Fruit fly (Drosophila melanogaster) ovary, adult (tissue): Measurements from ENCODE around the gene RfC4.
A peak's percentile ranks its signal among the peaks of the same experiment; 100 is the strongest.

Experiments used
- CG17801 ChIP-seq: fragments of 200-800 bp; optimal IDR thresholded peaks from 2 replicates; lab custom pipeline; 2019; ENCODE audit warnings: missing biosample characterization, mild to moderate bottlenecking, missing genetic modification characterization, moderate library complexity; ENCODE audit not compliant: partially characterized antibody

The RfC4 gene

DNA sequence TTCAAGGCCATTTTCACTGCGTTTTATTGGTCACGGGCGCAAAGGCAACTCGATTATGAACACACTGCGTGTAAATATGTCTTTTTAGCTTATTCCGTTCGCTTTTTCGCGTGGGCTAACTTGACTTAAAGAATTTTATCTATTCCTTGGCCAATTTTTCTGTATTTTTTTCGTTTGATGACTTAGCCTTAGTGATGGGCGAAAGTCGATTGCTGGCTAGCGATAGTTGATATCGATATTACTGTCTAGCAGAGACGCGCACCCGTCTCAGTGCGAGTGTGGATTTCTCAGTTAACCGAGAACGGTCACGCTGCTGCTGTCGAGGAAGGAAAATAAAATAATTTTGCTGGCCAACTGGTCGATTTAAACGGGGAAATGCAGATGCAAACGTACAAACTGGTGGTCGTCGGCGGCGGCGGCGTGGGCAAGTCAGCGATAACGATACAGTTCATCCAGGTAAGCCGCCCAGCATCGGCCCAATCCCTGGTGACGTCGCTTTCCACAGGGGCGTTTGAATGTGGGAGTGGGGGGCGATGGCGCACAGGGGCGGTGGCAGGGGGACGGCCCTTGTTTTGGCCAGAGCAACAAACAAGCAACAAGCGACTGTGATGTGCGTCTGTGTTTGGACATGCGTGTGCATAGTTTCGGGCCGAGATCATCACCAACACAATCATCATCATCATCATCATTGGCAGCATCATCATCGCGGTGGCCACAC lies 3.1 kb upstream of the RfC4 start, which contains the start of the genes Rop and Ras64B:
Gene Rop, minus strand, starts transcription at position 193 of the 718 bp plus-strand sequence.
Gene Ras64B, plus strand, starts transcription at position 273 of the 718 bp plus-strand sequence.
- TF ChIP-seq CG17801 = peak; percentile 64

- TF ChIP-seq CG17801 = peak; percentile 35
These were observed 1.8 kb downstream of the RfC4 start, which contains the start of gene ens for dm6 chr3L:4133724-4134678. TSS of gene ens (minus strand) at chr3L:4134550.

- TF ChIP-seq CG17801 = no peak
These were observed 3.3 kb downstream of the RfC4 start for dm6 chr3L:4132585-4132984.

dm6 chr3L:4130743-4131142 lies 5.1 kb downstream of the RfC4 start:
- no peak for TF ChIP-seq CG17801

dm6 chr3L:4128579-4128978 lies 7.3 kb downstream of the RfC4 start:
- no peak for TF ChIP-seq CG17801

DNA sequence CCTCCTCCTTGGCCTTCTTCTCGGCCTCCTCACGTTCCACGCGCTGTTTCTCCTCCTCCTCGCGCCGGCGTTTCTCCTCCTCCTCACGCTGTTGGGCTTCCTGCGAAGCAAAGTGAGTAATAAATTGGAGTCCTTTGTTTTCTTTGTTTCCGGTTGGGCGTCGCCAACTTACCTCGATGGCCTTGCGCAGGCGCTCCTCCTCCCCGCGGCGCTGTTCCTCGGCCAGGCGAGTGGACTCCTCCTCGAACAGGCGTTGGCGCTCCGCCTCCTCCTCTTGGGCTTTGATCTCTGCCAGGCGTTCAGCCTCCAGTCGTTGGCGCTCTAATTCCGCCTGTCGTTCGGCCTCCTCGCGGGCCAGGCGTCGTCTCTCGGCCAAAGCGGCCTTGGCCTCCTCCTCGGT lies 10.1 kb downstream of the RfC4 start:
- no peak for TF ChIP-seq CG17801

- peak; percentile 82 for TF ChIP-seq CG17801
These were observed 13.6 kb downstream of the RfC4 start, which contains the start of gene Chd64 for dm6 chr3L:4122185-4122767. TSS of gene Chd64 (minus strand) at chr3L:4122388.

- TF ChIP-seq CG17801 = no peak
These were observed 14.2 kb downstream of the RfC4 start for dm6 chr3L:4121589-4121988.

dm6 chr3L:4120358-4121349 lies 15.2 kb downstream of the RfC4 start:
- TF ChIP-seq CG17801 = no peak

- TF ChIP-seq CG17801 = no peak
These were observed 16.0 kb downstream of the RfC4 start for dm6 chr3L:4119636-4120357.

dm6 chr3L:4118339-4118738 lies 17.5 kb downstream of the RfC4 start:
- no peak for TF ChIP-seq CG17801

DNA sequence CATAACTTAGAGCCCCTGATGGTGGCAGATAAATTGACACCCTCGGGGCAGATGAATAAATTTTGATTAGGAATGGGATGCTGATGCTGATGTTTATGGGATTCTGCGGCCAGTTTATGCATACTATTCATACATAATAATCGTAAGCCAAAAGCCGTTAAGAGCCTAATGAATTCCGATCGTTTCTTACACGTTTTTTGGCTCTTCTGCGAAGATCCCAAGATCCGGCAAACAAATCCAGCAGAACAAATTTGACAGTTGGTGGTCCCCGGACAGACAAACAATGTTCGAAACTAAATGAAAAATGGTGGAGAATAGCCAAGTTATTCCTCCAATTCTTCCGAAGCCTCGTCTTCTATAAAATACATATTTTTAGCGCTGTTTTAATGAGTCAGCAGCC lies 18.3 kb downstream of the RfC4 start:
- no peak for TF ChIP-seq CG17801

DNA sequence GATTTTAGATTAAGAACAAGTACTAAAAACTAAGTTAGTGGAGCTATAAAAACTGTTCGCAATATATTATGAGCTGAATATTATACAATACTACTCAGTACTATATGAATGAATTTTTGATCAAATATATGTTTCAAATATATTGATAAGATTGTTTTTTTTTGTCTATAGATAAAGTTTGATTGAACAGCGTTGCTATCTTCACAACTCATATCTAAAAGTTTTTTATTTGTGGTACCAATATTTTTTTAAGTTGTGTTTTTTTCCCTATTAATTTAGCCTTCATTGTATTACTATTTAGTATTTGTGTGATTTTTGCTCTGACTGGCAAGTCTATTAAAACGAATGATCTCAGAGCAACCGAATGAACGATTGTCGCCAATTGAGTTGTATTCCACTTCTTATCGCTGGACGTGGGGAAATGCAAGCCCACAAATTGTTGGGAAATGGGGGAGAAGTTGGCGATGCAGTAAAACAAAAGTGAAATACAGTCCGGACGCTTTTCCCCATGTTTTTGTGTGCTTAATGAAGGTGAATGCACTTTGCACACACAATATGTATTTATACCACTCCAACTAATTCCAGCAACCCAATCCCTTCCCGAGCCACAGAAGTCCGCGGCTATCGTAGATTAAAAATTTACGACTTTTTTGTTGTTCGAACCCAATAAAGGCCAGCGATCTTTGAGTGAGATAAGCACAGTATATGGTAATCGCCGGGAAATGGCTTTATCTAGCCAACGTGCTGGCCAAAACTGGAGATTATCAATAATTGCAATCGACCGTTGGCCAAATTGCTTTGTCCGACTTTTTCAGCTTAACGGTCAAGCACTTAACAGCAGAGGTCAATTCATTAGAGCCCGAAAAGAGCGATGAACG lies 19.1 kb downstream of the RfC4 start:
- peak; percentile 45 for TF ChIP-seq CG17801

DNA sequence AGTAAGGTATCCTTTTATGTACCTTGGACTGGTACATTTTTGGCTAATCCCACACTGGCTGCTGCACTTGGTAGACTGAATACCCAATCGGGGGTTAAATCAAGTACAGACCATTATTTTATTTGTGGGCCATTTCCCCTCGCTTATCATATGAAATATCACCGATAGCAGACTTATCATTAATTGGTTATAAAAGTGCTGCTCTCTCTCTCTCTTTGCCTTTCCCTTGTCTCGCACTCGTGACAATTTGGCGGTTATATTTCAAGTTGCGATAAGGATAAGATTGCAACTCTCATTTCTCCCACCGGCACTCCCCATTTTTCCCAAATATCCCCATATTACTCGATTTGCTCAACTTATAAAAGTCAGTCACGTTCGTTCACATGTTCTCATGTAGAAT lies 20.1 kb downstream of the RfC4 start:
- TF ChIP-seq CG17801 = no peak
